Worm (Caenorhabditis elegans): Measurements from ENCODE around the gene gst-39.

- no peak for TF ChIP-seq lin-29 (GFP tag; IDR thresholded peaks at IDR 0.05)
- TF ChIP-seq Y105C5A.15 (GFP tag; IDR thresholded peaks at IDR 0.05), result no peak
- TF ChIP-seq fkh-10 (GFP tag; optimal IDR thresholded peaks at IDR 0.05), result no peak
- no peak for TF ChIP-seq unc-39 (tag; optimal IDR thresholded peaks at IDR 0.05)
- TF ChIP-seq nhr-77 (tag; optimal IDR thresholded peaks at IDR 0.05), result no peak
- TF ChIP-seq nhr-41 (GFP tag; IDR thresholded peaks at IDR 0.05), result no peak
- no peak for TF ChIP-seq ces-1 (GFP tag; optimal IDR thresholded peaks at IDR 0.05)
- TF ChIP-seq nhr-76 (tag; optimal IDR thresholded peaks at IDR 0.05), result no peak
- TF ChIP-seq egl-43 (GFP tag; IDR thresholded peaks at IDR 0.05), result no peak
- TF ChIP-seq nhr-25 (tag; optimal IDR thresholded peaks at IDR 0.05; ENCODE audit: borderline replicate concordance, insufficient read depth), result no peak
- no peak for TF ChIP-seq ama-1 (optimal IDR thresholded peaks at IDR 0.05)
- no peak for TF ChIP-seq mdl-1 (tag; optimal IDR thresholded peaks at IDR 0.05)
- no peak for TF ChIP-seq skn-1 (tag; optimal IDR thresholded peaks at IDR 0.05)
These were observed 47.5 kb downstream of the gst-39 start, which contains the start of gene Y53F4B.23 for ce11 chrII:15124193-15124592.
